Fruit fly (Drosophila melanogaster) whole organism, prepupa: ENCODE measurements around the gene dac.
A peak's percentile ranks its signal among the peaks of the same experiment; 100 is the strongest.

ENCODE experiments used
- CG10631 ChIP-seq: fragments of 200-800 bp; sonication (Bioruptor generic); optimal IDR thresholded peaks from 2 replicates; lab custom pipeline; 2016; ENCODE audit warnings: missing biosample characterization, missing genetic modification characterization
- CG10669 ChIP-seq: fragments of 200-800 bp; sonication (Bioruptor generic); optimal IDR thresholded peaks from 3 replicates; lab custom pipeline; 2018; ENCODE audit warnings: missing biosample characterization, mild to moderate bottlenecking, missing genetic modification characterization, moderate library complexity
- CG11294 ChIP-seq: fragments of 200-800 bp; sonication (Bioruptor generic); IDR thresholded peaks from 2 replicates; pipeline ENCODE4 v1.3.6; 2022; ENCODE audit warnings: missing biosample characterization, missing genetic modification characterization
- CG11762 ChIP-seq: fragments of 200-800 bp; sonication (Bioruptor generic); optimal IDR thresholded peaks from 3 replicates; lab custom pipeline; 2016; ENCODE audit warnings: missing biosample characterization, missing genetic modification characterization; ENCODE audit not compliant: insufficient read depth
- CG15336 ChIP-seq: fragments of 200-800 bp; sonication (Bioruptor generic); IDR thresholded peaks from 2 replicates; pipeline ENCODE4 v1.3.6; 2022; ENCODE audit warnings: missing biosample characterization, missing genetic modification characterization
- CG1621 ChIP-seq: fragments of 200-800 bp; sonication (Bioruptor generic); optimal IDR thresholded peaks from 3 replicates; lab custom pipeline; 2018; ENCODE audit warnings: missing biosample characterization, mild to moderate bottlenecking, missing genetic modification characterization
- CG16779 ChIP-seq: fragments of 200-800 bp; sonication (Bioruptor generic); optimal IDR thresholded peaks from 3 replicates; lab custom pipeline; 2017; ENCODE audit warnings: missing biosample characterization, mild to moderate bottlenecking, missing genetic modification characterization
- CG31627 ChIP-seq: fragments of 200-800 bp; sonication (Bioruptor generic); optimal IDR thresholded peaks from 3 replicates; lab custom pipeline; 2016; ENCODE audit warnings: missing biosample characterization, missing genetic modification characterization
- CG32006 ChIP-seq: fragments of 200-800 bp; sonication (Bioruptor generic); optimal IDR thresholded peaks from 3 replicates; lab custom pipeline; 2017; ENCODE audit warnings: missing biosample characterization, mild to moderate bottlenecking, missing genetic modification characterization
- CG34406 ChIP-seq: fragments of 200-800 bp; sonication (Bioruptor generic); optimal IDR thresholded peaks from 3 replicates; lab custom pipeline; 2016; ENCODE audit warnings: missing biosample characterization, missing genetic modification characterization
- CG3919 ChIP-seq: fragments of 200-800 bp; sonication (Bioruptor generic); optimal IDR thresholded peaks from 3 replicates; lab custom pipeline; 2016; ENCODE audit warnings: missing biosample characterization, missing genetic modification characterization
- CG4318 ChIP-seq: fragments of 200-800 bp; sonication (Bioruptor generic); optimal IDR thresholded peaks from 3 replicates; lab custom pipeline; 2017; ENCODE audit warnings: missing biosample characterization, mild to moderate bottlenecking, missing genetic modification characterization
- CG6163 ChIP-seq: fragments of 200-800 bp; sonication (Bioruptor generic); IDR thresholded peaks from 3 replicates; pipeline ENCODE4 v1.3.6; 2022; ENCODE audit warnings: missing biosample characterization, missing genetic modification characterization
- CG6276 ChIP-seq: fragments of 200-800 bp; sonication (Bioruptor generic); optimal IDR thresholded peaks from 2 replicates; lab custom pipeline; 2017; ENCODE audit warnings: missing biosample characterization, mild to moderate bottlenecking, missing genetic modification characterization
- CG6792 ChIP-seq: fragments of 200-800 bp; sonication (Bioruptor generic); optimal IDR thresholded peaks from 3 replicates; lab custom pipeline; 2016; ENCODE audit warnings: missing biosample characterization, missing genetic modification characterization
- CG6808 ChIP-seq: fragments of 200-800 bp; sonication (Bioruptor generic); optimal IDR thresholded peaks from 3 replicates; lab custom pipeline; 2017; ENCODE audit warnings: missing biosample characterization, missing genetic modification characterization, mild to moderate bottlenecking, moderate library complexity, missing genetic modification reagents
- CG6854 ChIP-seq: fragments of 200-800 bp; sonication (Bioruptor generic); optimal IDR thresholded peaks from 2 replicates; lab custom pipeline; 2017; ENCODE audit warnings: missing biosample characterization, mild to moderate bottlenecking, missing genetic modification characterization
- CG7368 ChIP-seq: fragments of 200-800 bp; sonication (Bioruptor generic); optimal IDR thresholded peaks from 3 replicates; lab custom pipeline; 2016; ENCODE audit warnings: missing biosample characterization, missing genetic modification characterization
- CG8119 ChIP-seq: fragments of 200-800 bp; sonication (Bioruptor generic); IDR thresholded peaks from 3 replicates; pipeline ENCODE4 v1.3.6; 2022; ENCODE audit warnings: missing biosample characterization, missing genetic modification characterization
- CG8319 ChIP-seq: fragments of 200-800 bp; sonication (Bioruptor generic); optimal IDR thresholded peaks from 3 replicates; lab custom pipeline; 2016; ENCODE audit warnings: missing biosample characterization, missing genetic modification characterization
- CG8632 ChIP-seq: fragments of 200-800 bp; sonication (Bioruptor generic); optimal IDR thresholded peaks from 3 replicates; lab custom pipeline; 2016; ENCODE audit warnings: missing biosample characterization, missing genetic modification characterization
- CG9139 ChIP-seq: fragments of 200-800 bp; sonication (Bioruptor generic); optimal IDR thresholded peaks from 3 replicates; lab custom pipeline; 2017; ENCODE audit warnings: missing biosample characterization, mild to moderate bottlenecking, missing genetic modification characterization
- Eip75B ChIP-seq: fragments of 200-800 bp; sonication (Bioruptor generic); optimal IDR thresholded peaks from 3 replicates; lab custom pipeline; 2016; ENCODE audit warnings: missing biosample characterization, missing genetic modification characterization
- Eip78C ChIP-seq: fragments of 200-800 bp; sonication (Bioruptor generic); peaks from one replicate; lab custom pipeline; 2016; ENCODE audit warnings: missing biosample characterization, missing genetic modification characterization
- Eip93F ChIP-seq: fragments of 200-800 bp; sonication (Bioruptor generic); optimal IDR thresholded peaks from 2 replicates; lab custom pipeline; 2016; ENCODE audit warnings: missing biosample characterization, mild to moderate bottlenecking, missing genetic modification characterization
- Ets21C ChIP-seq: fragments of 200-800 bp; sonication (Bioruptor generic); optimal IDR thresholded peaks from 3 replicates; lab custom pipeline; 2016; ENCODE audit warnings: missing biosample characterization, missing genetic modification characterization
- Ets96B ChIP-seq: fragments of 200-800 bp; optimal IDR thresholded peaks from 2 replicates; lab custom pipeline; 2019; ENCODE audit warnings: missing biosample characterization, mild to moderate bottlenecking, missing genetic modification characterization, moderate library complexity
- Hr39 ChIP-seq: fragments of 200-800 bp; sonication (Bioruptor generic); optimal IDR thresholded peaks from 2 replicates; lab custom pipeline; 2016; ENCODE audit warnings: missing biosample characterization, missing genetic modification characterization
- Lpt ChIP-seq: fragments of 200-800 bp; sonication (Bioruptor generic); optimal IDR thresholded peaks from 3 replicates; lab custom pipeline; 2016; ENCODE audit warnings: missing biosample characterization, missing genetic modification characterization
- Smox ChIP-seq: fragments of 200-800 bp; sonication (Bioruptor generic); optimal IDR thresholded peaks from 3 replicates; lab custom pipeline; 2016; ENCODE audit warnings: missing biosample characterization, missing genetic modification characterization
- Sox102F ChIP-seq: fragments of 200-800 bp; sonication (Bioruptor generic); optimal IDR thresholded peaks from 2 replicates; lab custom pipeline; 2016; ENCODE audit warnings: missing biosample characterization, mild to moderate bottlenecking, missing genetic modification characterization
- Sox14 ChIP-seq: fragments of 200-800 bp; sonication (Bioruptor generic); optimal IDR thresholded peaks from 3 replicates; lab custom pipeline; 2016; ENCODE audit warnings: missing biosample characterization, missing genetic modification characterization
- acj6 ChIP-seq: fragments of 200-800 bp; sonication (Bioruptor generic); optimal IDR thresholded peaks from 3 replicates; lab custom pipeline; 2016; ENCODE audit warnings: missing biosample characterization, missing genetic modification characterization
- dac ChIP-seq: fragments of 200-800 bp; sonication (Bioruptor generic); optimal IDR thresholded peaks from 2 replicates; lab custom pipeline; 2017; ENCODE audit warnings: missing biosample characterization, mild to moderate bottlenecking, missing genetic modification characterization
- dsx ChIP-seq: fragments of 200-800 bp; optimal IDR thresholded peaks from 3 replicates; lab custom pipeline; 2019; ENCODE audit warnings: missing biosample characterization, mild to moderate bottlenecking, missing genetic modification characterization, moderate library complexity; ENCODE audit not compliant: poor library complexity, severe bottlenecking
- eg ChIP-seq: fragments of 200-800 bp; sonication (Bioruptor generic); IDR thresholded peaks from 3 replicates; pipeline ENCODE4 v1.3.6; 2022; ENCODE audit warnings: missing biosample characterization, missing genetic modification characterization
- fd59A ChIP-seq: fragments of 200-800 bp; sonication (Bioruptor generic); optimal IDR thresholded peaks from 2 replicates; lab custom pipeline; 2017; ENCODE audit warnings: missing biosample characterization, mild to moderate bottlenecking, missing genetic modification characterization, missing genetic modification reagents
- fkh ChIP-seq: fragments of 200-800 bp; sonication (Bioruptor generic); optimal IDR thresholded peaks from 3 replicates; lab custom pipeline; 2017; ENCODE audit warnings: missing biosample characterization, mild to moderate bottlenecking, missing genetic modification characterization, moderate library complexity
- net ChIP-seq: fragments of 200-800 bp; sonication (Bioruptor generic); optimal IDR thresholded peaks from 3 replicates; lab custom pipeline; 2016; ENCODE audit warnings: missing biosample characterization, missing genetic modification characterization
- pdm3 ChIP-seq: fragments of 200-800 bp; sonication (Bioruptor generic); optimal IDR thresholded peaks from 3 replicates; lab custom pipeline; 2016; ENCODE audit warnings: missing biosample characterization, missing genetic modification characterization
- salr ChIP-seq, 2 experiments: fragments of 200-800 bp; sonication (Bioruptor generic); optimal IDR thresholded peaks; 3 replicates each; lab custom pipeline; 2016 to 2018; ENCODE audit warnings: missing biosample characterization in 2 of 2, missing genetic modification characterization in 2 of 2, mild to moderate bottlenecking in 1 of 2
- spab ChIP-seq: fragments of 200-800 bp; sonication (Bioruptor generic); optimal IDR thresholded peaks from 2 replicates; lab custom pipeline; 2017; ENCODE audit warnings: missing biosample characterization, mild to moderate bottlenecking, missing genetic modification characterization, missing genetic modification reagents
- ss ChIP-seq, 2 experiments: fragments of 200-800 bp; sonication (Bioruptor generic); optimal IDR thresholded peaks; 2 replicates in 1 of 2; 3 replicates in 1 of 2; lab custom pipeline; 2017 to 2018; ENCODE audit warnings: mild to moderate bottlenecking in 2 of 2, missing biosample characterization in 2 of 2, missing genetic modification characterization in 2 of 2, moderate library complexity in 1 of 2
- svp ChIP-seq: fragments of 200-800 bp; sonication (Bioruptor generic); peaks from one replicate; lab custom pipeline; 2016; ENCODE audit warnings: missing biosample characterization, missing genetic modification characterization
- vri ChIP-seq: fragments of 200-800 bp; sonication (Bioruptor generic); optimal IDR thresholded peaks from 3 replicates; lab custom pipeline; 2016; ENCODE audit warnings: missing biosample characterization, mild to moderate bottlenecking, missing genetic modification characterization

Gene dac

DNA sequence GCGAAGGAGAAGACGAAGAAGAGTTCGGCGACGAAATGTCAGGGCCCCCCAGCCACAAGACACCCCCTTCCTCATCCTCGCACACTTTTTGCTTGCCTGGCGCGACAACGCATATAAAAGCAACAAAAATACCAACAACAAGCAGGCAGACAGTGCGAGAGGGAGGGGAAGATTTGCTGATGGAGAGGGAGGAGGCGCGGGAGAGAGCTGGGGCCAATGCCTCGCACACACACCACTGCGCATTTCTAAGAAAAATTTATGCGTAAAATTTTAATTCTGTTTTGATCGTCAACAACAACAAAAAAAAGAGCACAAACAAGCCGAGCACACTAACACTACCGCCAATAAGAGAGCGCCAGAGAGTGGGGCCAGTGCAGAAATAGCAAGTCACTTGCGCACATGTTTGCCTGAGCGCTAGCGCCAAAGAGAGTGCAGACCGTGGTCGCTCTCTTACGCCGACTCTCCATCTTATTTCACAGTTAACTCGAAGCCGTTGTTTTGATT is 40.3 kb upstream of the dac start (continued):
- peak; percentile 78 for TF ChIP-seq Sox14
- peak; percentile 34 for TF ChIP-seq spab (GFP tag; lab: Kevin White, UChicago)
- TF ChIP-seq CG8119 (GFP tag; lab: Robert Waterston, UW): peak; percentile 68
- TF ChIP-seq CG6808 (GFP tag; lab: Kevin White, UChicago): peak; percentile 77
- no peak for TF ChIP-seq Eip93F
- peak; percentile 26 for TF ChIP-seq CG10669 (GFP tag; lab: Kevin White, UChicago)
- TF ChIP-seq dsx (GFP tag; lab: Kevin White, UChicago): peak; percentile 82

DNA sequence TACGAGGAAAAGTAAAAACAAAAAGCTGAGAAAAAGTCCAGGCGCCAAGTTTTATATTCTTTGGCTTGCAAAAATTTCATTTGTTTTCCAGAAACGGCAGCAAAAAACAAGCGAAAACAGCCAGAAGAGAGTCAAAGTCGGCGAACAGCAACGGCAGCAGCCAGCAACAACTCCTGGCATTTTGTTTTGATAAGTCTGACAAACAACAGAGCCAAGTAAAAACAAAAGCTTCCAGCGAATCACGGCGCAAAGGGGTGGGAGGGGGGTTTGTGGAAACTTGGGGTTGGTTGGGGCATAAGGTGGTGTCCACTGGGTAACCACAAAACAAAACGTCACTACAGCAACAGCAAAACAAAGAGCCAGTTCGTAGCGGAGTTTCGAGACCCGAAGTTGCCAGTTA is 39.3 kb upstream of the dac start:
- TF ChIP-seq CG16779 (tag; lab: Kevin White, UChicago) (no peak), Ets21C (GFP tag; lab: Kevin White, UChicago) (no peak), CG8119 (GFP tag; lab: Robert Waterston, UW) (no peak), CG6792 (no peak), CG4318 (GFP tag; lab: Kevin White, UChicago) (no peak), dac (GFP tag; lab: Kevin White, UChicago) (no peak), CG6808 (GFP tag; lab: Kevin White, UChicago) (peak; percentile 31), ss (GFP tag; optimal IDR thresholded peaks at IDR 0.05; lab: Kevin White, UChicago) (peak in 1 of 2 experiments; percentile 6), CG31627 (GFP tag; lab: Kevin White, UChicago) (no peak), CG10669 (GFP tag; lab: Kevin White, UChicago) (no peak), Eip75B (GFP tag; lab: Kevin White, UChicago) (no peak), CG8319 (GFP tag; lab: Kevin White, UChicago) (no peak), CG11762 (GFP tag; lab: Kevin White, UChicago) (no peak), acj6 (GFP tag; lab: Kevin White, UChicago) (no peak), fd59A (GFP tag; lab: Kevin White, UChicago) (no peak), net (GFP tag; lab: Kevin White, UChicago) (no peak), vri (no peak), CG10631 (GFP tag; lab: Kevin White, UChicago) (no peak), svp (no peak), CG3919 (no peak), Sox14 (no peak), CG6854 (GFP tag; lab: Kevin White, UChicago) (peak; percentile 4), CG7368 (GFP tag; lab: Kevin White, UChicago) (no peak), Eip78C (GFP tag; lab: Kevin White, UChicago) (no peak), Lpt (GFP tag; lab: Kevin White, UChicago) (no peak), CG15336 (0 out of 2 replicates have a peak, but pooled peaks have one; percentile 6), CG6163 (no peak)

DNA sequence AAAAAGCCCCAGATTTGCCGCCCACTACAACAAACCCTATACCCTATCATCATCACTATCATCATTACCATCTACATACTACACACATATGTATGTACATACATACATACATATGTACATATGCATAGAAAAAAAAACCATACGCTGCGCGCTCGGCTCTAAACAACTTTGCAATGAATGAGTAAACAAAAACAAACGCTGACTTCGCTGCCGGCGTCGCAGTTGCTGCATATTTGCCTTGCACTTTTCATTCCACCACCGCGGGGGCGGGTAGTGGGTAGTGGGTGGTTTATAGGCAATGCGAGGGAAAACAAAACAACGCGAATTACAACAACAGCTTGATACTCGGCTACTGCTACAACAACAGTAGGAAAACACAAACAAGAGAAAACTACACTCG is 37.3 kb upstream of the dac start:
- TF ChIP-seq net (GFP tag; lab: Kevin White, UChicago): peak; percentile 33
- no peak for TF ChIP-seq CG6854 (GFP tag; lab: Kevin White, UChicago)
- no peak for TF ChIP-seq CG8632 (GFP tag; lab: Kevin White, UChicago)
- TF ChIP-seq CG8119 (GFP tag; lab: Robert Waterston, UW): peak; percentile 35; the same call in 1 of the 3 replicates
- TF ChIP-seq CG11294 (GFP tag; lab: Robert Waterston, UW): peak; percentile 51; the same call in 1 of the 2 replicates
- TF ChIP-seq spab (GFP tag; lab: Kevin White, UChicago): peak; percentile 10
- peak; percentile 88 for TF ChIP-seq fkh
- peak; percentile 79 for TF ChIP-seq eg (GFP tag; lab: Robert Waterston, UW)
- TF ChIP-seq Sox14: no peak
- no peak for TF ChIP-seq CG10631 (GFP tag; lab: Kevin White, UChicago)
- TF ChIP-seq CG15336: 0 out of 2 replicates have a peak, but pooled peaks have one; percentile 25
- TF ChIP-seq salr (GFP tag; optimal IDR thresholded peaks at IDR 0.05; lab: Kevin White, UChicago): peak in 1 of 2 experiments; percentile 43
- TF ChIP-seq CG34406: peak; percentile 9
- TF ChIP-seq fd59A (GFP tag; lab: Kevin White, UChicago): peak; percentile 2
- TF ChIP-seq CG1621 (tag; lab: Kevin White, UChicago): peak; percentile 31
- TF ChIP-seq Ets96B (tag; lab: Kevin White, UChicago): no peak
- peak; percentile 72 for TF ChIP-seq CG6163
- no peak for TF ChIP-seq pdm3 (GFP tag; lab: Kevin White, UChicago)
- peak; percentile 45 for TF ChIP-seq CG6276 (GFP tag; lab: Kevin White, UChicago)
- peak; percentile 32 for TF ChIP-seq CG16779 (tag; lab: Kevin White, UChicago)
- TF ChIP-seq CG7368 (GFP tag; lab: Kevin White, UChicago): no peak
- TF ChIP-seq CG32006 (GFP tag; lab: Kevin White, UChicago): no peak
- TF ChIP-seq Lpt (GFP tag; lab: Kevin White, UChicago): peak; percentile 44
- TF ChIP-seq CG10669 (GFP tag; lab: Kevin White, UChicago): peak; percentile 37
- TF ChIP-seq CG11762 (GFP tag; lab: Kevin White, UChicago): no peak
- TF ChIP-seq acj6 (GFP tag; lab: Kevin White, UChicago): no peak
- TF ChIP-seq Smox (GFP tag; lab: Kevin White, UChicago): no peak
- TF ChIP-seq CG9139 (GFP tag; lab: Kevin White, UChicago): peak; percentile 11
- no peak for TF ChIP-seq Hr39 (GFP tag; lab: Kevin White, UChicago)
- no peak for TF ChIP-seq Sox102F
